Fruit fly (Drosophila melanogaster) whole organism, embryonic: ENCODE measurements around the gene SkpA.

ENCODE experiments used
- CG11398 ChIP-seq: fragments of 200-800 bp; sonication (Bioruptor generic); optimal IDR thresholded peaks from 2 replicates; lab custom pipeline; 2016; ENCODE audit warnings: missing biosample characterization, missing genetic modification characterization
- CG11696 ChIP-seq: fragments of 200-800 bp; sonication (Bioruptor generic); IDR thresholded peaks from 2 replicates; pipeline ENCODE4 v1.3.6; 2022; ENCODE audit warnings: missing biosample characterization, missing genetic modification characterization
- CG12219 ChIP-seq: fragments of 200-800 bp; sonication (Bioruptor generic); optimal IDR thresholded peaks from 3 replicates; lab custom pipeline; 2018; ENCODE audit warnings: missing biosample characterization, mild to moderate bottlenecking, missing genetic modification characterization
- CG1233 ChIP-seq: fragments of 200-800 bp; sonication (Bioruptor generic); optimal IDR thresholded peaks from 4 replicates; lab custom pipeline; 2018; ENCODE audit warnings: missing biosample characterization, mild to moderate bottlenecking, missing genetic modification characterization
- CG12744 ChIP-seq: fragments of 200-800 bp; sonication (Bioruptor generic); optimal IDR thresholded peaks from 2 replicates; lab custom pipeline; 2016; ENCODE audit warnings: missing biosample characterization, missing genetic modification characterization
- CG14710 ChIP-seq: fragments of 200-800 bp; sonication (Bioruptor generic); optimal IDR thresholded peaks from 3 replicates; lab custom pipeline; 2019; ENCODE audit warnings: missing biosample characterization, mild to moderate bottlenecking, missing genetic modification characterization, moderate library complexity
- CG1603 ChIP-seq: fragments of 200-800 bp; sonication (Bioruptor generic); optimal IDR thresholded peaks from 2 replicates; lab custom pipeline; 2019; ENCODE audit warnings: missing biosample characterization, mild to moderate bottlenecking, missing genetic modification characterization, moderate library complexity
- CG16863 ChIP-seq: fragments of 200-800 bp; sonication (Bioruptor generic); optimal IDR thresholded peaks from 3 replicates; lab custom pipeline; 2016; ENCODE audit warnings: missing biosample characterization, missing genetic modification characterization
- CG17612 ChIP-seq: fragments of 200-800 bp; sonication (Bioruptor generic); IDR thresholded peaks from 2 replicates; pipeline ENCODE4 v1.3.6; 2022; ENCODE audit warnings: missing biosample characterization, missing genetic modification characterization
- CG18764 ChIP-seq: fragments of 200-800 bp; sonication (Bioruptor generic); optimal IDR thresholded peaks from 3 replicates; lab custom pipeline; 2016; ENCODE audit warnings: missing biosample characterization, missing genetic modification characterization
- CG32532 ChIP-seq: fragments of 200-800 bp; sonication (Bioruptor generic); IDR thresholded peaks from 2 replicates; pipeline ENCODE4 v1.3.6; 2022; ENCODE audit warnings: missing biosample characterization, missing genetic modification characterization
- CG3995 ChIP-seq: fragments of 200-800 bp; sonication (Bioruptor generic); optimal IDR thresholded peaks from 3 replicates; lab custom pipeline; 2016; ENCODE audit warnings: missing biosample characterization, missing genetic modification characterization
- CG4282 ChIP-seq: fragments of 200-800 bp; sonication (Bioruptor generic); optimal IDR thresholded peaks from 2 replicates; lab custom pipeline; 2016; ENCODE audit warnings: missing biosample characterization, missing genetic modification characterization
- CG5245 ChIP-seq: fragments of 200-800 bp; sonication (Bioruptor generic); optimal IDR thresholded peaks from 3 replicates; lab custom pipeline; 2016; ENCODE audit warnings: missing biosample characterization, missing genetic modification characterization
- CG8388 ChIP-seq: fragments of 200-800 bp; sonication (Bioruptor generic); optimal IDR thresholded peaks from 2 replicates; lab custom pipeline; 2019; ENCODE audit warnings: missing biosample characterization, mild to moderate bottlenecking, missing genetic modification characterization, moderate library complexity
- Camta ChIP-seq: fragments of 200-800 bp; sonication (Bioruptor generic); optimal IDR thresholded peaks from 2 replicates; lab custom pipeline; 2016; ENCODE audit warnings: missing biosample characterization, missing genetic modification characterization
- Chrac-16 ChIP-seq: fragments of 200-800 bp; sonication (Bioruptor generic); optimal IDR thresholded peaks from 3 replicates; lab custom pipeline; 2016; ENCODE audit warnings: missing biosample characterization, missing genetic modification characterization
- CoRest ChIP-seq: fragments of 200-800 bp; sonication (Bioruptor generic); optimal IDR thresholded peaks from 3 replicates; lab custom pipeline; 2018; ENCODE audit warnings: missing biosample characterization, mild to moderate bottlenecking, missing genetic modification characterization, moderate library complexity
- D19A ChIP-seq: fragments of 200-800 bp; optimal IDR thresholded peaks from 3 replicates; lab custom pipeline; 2019; ENCODE audit warnings: missing biosample characterization, mild to moderate bottlenecking, missing genetic modification characterization, moderate library complexity
- Deaf1 ChIP-seq: fragments of 200-800 bp; optimal IDR thresholded peaks from 3 replicates; lab custom pipeline; 2019; ENCODE audit warnings: missing biosample characterization, mild to moderate bottlenecking, missing genetic modification characterization, moderate library complexity
- Doc3 ChIP-seq: fragments of 200-800 bp; sonication (Bioruptor generic); IDR thresholded peaks from 3 replicates; pipeline ENCODE4 v1.3.6; 2022; ENCODE audit warnings: missing biosample characterization, missing genetic modification characterization; ENCODE audit not compliant: partially characterized antibody
- Eip74EF ChIP-seq, 2 experiments: fragments of 200-800 bp in 1 of 2; fragments of >200 bp in 1 of 2; sonication (Bioruptor generic) in 1 of 2; optimal IDR thresholded peaks; 2 replicates each; lab custom pipeline; 2017 to 2019; ENCODE audit warnings: missing biosample characterization in 2 of 2, missing genetic modification characterization in 2 of 2, mild to moderate bottlenecking in 1 of 2, moderate library complexity in 1 of 2
- Ets65A ChIP-seq: fragments of 200-800 bp; sonication (Bioruptor generic); peaks from one replicate; lab custom pipeline; 2016; ENCODE audit warnings: missing biosample characterization, missing genetic modification characterization
- Hr78 ChIP-seq, 2 experiments: fragments of 200-800 bp in 1 of 2; fragments of >200 bp in 1 of 2; sonication (Bioruptor generic) in 1 of 2; optimal IDR thresholded peaks; 2 replicates each; lab custom pipeline; 2017 to 2019; ENCODE audit warnings: missing biosample characterization in 2 of 2, missing genetic modification characterization in 2 of 2, mild to moderate bottlenecking in 1 of 2, moderate library complexity in 1 of 2
- MTF-1 ChIP-seq: fragments of 200-800 bp; sonication (Bioruptor generic); optimal IDR thresholded peaks from 2 replicates; lab custom pipeline; 2018; ENCODE audit warnings: missing biosample characterization, mild to moderate bottlenecking, missing genetic modification characterization, borderline replicate concordance
- Med ChIP-seq: fragments of 200-800 bp; sonication (Bioruptor generic); peaks from one replicate; lab custom pipeline; 2016; ENCODE audit warnings: missing biosample characterization, missing genetic modification characterization, mild to moderate bottlenecking, inconsistent platforms, moderate library complexity
- NFAT ChIP-seq: fragments of 200-800 bp; sonication (Bioruptor generic); IDR thresholded peaks from 2 replicates; pipeline ENCODE4 v1.3.6; 2022; ENCODE audit warnings: missing biosample characterization, missing genetic modification characterization
- Opbp ChIP-seq: fragments of 200-800 bp; sonication (Bioruptor generic); IDR thresholded peaks from 3 replicates; pipeline ENCODE4 v1.3.6; 2022; ENCODE audit warnings: missing biosample characterization, missing genetic modification characterization; ENCODE audit not compliant: partially characterized antibody
- Pdp1 ChIP-seq, 2 experiments: fragments of 200-800 bp; sonication (Bioruptor generic); optimal IDR thresholded peaks; 3 replicates each; lab custom pipeline; 2016; ENCODE audit warnings: missing biosample characterization in 2 of 2, missing genetic modification characterization in 2 of 2, mild to moderate bottlenecking in 1 of 2, moderate library complexity in 1 of 2
- ato ChIP-seq: fragments of 200-800 bp; sonication (Bioruptor generic); IDR thresholded peaks from 2 replicates; pipeline ENCODE4 v1.3.6; 2022; ENCODE audit warnings: missing biosample characterization, missing genetic modification characterization; ENCODE audit not compliant: partially characterized antibody
- bbx ChIP-seq: fragments of 200-800 bp; sonication (Bioruptor generic); IDR thresholded peaks from 2 replicates; pipeline ENCODE4 v1.3.6; 2022; ENCODE audit warnings: missing biosample characterization, missing genetic modification characterization; ENCODE audit not compliant: partially characterized antibody
- bsh ChIP-seq, 2 experiments: fragments of 200-800 bp; sonication (Bioruptor generic); optimal IDR thresholded peaks; 2 replicates each; lab custom pipeline; 2017 to 2018; ENCODE audit warnings: mild to moderate bottlenecking in 2 of 2, missing biosample characterization in 2 of 2, missing genetic modification characterization in 2 of 2, moderate library complexity in 1 of 2
- cg ChIP-seq: fragments of 200-800 bp; sonication (Bioruptor generic); optimal IDR thresholded peaks from 3 replicates; lab custom pipeline; 2019; ENCODE audit warnings: missing biosample characterization, mild to moderate bottlenecking, missing genetic modification characterization, moderate library complexity
- chinmo ChIP-seq: fragments of 200-800 bp; sonication (Bioruptor generic); IDR thresholded peaks from 4 replicates; pipeline ENCODE4 v1.3.6; 2022; ENCODE audit warnings: missing biosample characterization, missing genetic modification characterization; ENCODE audit not compliant: partially characterized antibody
- chn ChIP-seq: fragments of 200-800 bp; sonication (Bioruptor generic); optimal IDR thresholded peaks from 2 replicates; lab custom pipeline; 2016; ENCODE audit warnings: missing biosample characterization, missing genetic modification characterization
- ci ChIP-seq: fragments of 200-800 bp; sonication (Bioruptor generic); IDR thresholded peaks from 3 replicates; pipeline ENCODE4 v1.3.6; 2022; ENCODE audit warnings: missing biosample characterization, missing genetic modification characterization
- crc ChIP-seq: fragments of 200-800 bp; sonication (Bioruptor generic); optimal IDR thresholded peaks from 2 replicates; lab custom pipeline; 2016; ENCODE audit warnings: missing biosample characterization, missing genetic modification characterization
- dmrt99B ChIP-seq: fragments of 200-800 bp; sonication (Bioruptor generic); optimal IDR thresholded peaks from 2 replicates; lab custom pipeline; 2018; ENCODE audit warnings: missing biosample characterization, mild to moderate bottlenecking, missing genetic modification characterization, moderate library complexity
- kni ChIP-seq: fragments of 200-800 bp; sonication (Bioruptor generic); optimal IDR thresholded peaks from 3 replicates; lab custom pipeline; 2017; ENCODE audit warnings: mild to moderate bottlenecking, missing biosample characterization, missing genetic modification reagents, missing genetic modification characterization
- pum ChIP-seq: fragments of 200-800 bp; sonication (Bioruptor generic); optimal IDR thresholded peaks from 2 replicates; lab custom pipeline; 2016; ENCODE audit warnings: missing biosample characterization, missing genetic modification characterization
- rib ChIP-seq: fragments of 200-800 bp; sonication (Bioruptor generic); IDR thresholded peaks from 2 replicates; pipeline ENCODE4 v1.3.6; 2022; ENCODE audit warnings: missing biosample characterization, missing genetic modification characterization
- sens ChIP-seq: fragments of 200-800 bp; sonication (Bioruptor generic); peaks from one replicate; lab custom pipeline; 2016; ENCODE audit warnings: missing biosample characterization, missing genetic modification characterization
- sima ChIP-seq: fragments of 200-800 bp; sonication (Bioruptor generic); optimal IDR thresholded peaks from 2 replicates; lab custom pipeline; 2016; ENCODE audit warnings: missing biosample characterization, missing genetic modification characterization
- sob ChIP-seq: fragments of 200-800 bp; sonication (Bioruptor generic); IDR thresholded peaks from 2 replicates; pipeline ENCODE4 v1.3.6; 2022; ENCODE audit warnings: missing biosample characterization, missing genetic modification characterization
- tna ChIP-seq: fragments of 200-800 bp; sonication (Bioruptor generic); IDR thresholded peaks from 2 replicates; pipeline ENCODE4 v1.3.6; 2022; ENCODE audit warnings: missing biosample characterization, missing genetic modification characterization; ENCODE audit not compliant: partially characterized antibody
- vnd ChIP-seq: fragments of 200-800 bp; sonication (Bioruptor generic); IDR thresholded peaks from 3 replicates; pipeline ENCODE4 v1.3.6; 2022; ENCODE audit warnings: missing biosample characterization, missing genetic modification characterization; ENCODE audit not compliant: partially characterized antibody
- yki ChIP-seq: fragments of >200 bp; optimal IDR thresholded peaks from 3 replicates; lab custom pipeline; 2018
- z ChIP-seq: fragments of 200-800 bp; sonication (Bioruptor generic); IDR thresholded peaks from 3 replicates; pipeline ENCODE4 v1.3.6; 2022; ENCODE audit warnings: missing biosample characterization, missing genetic modification characterization

The SkpA gene

DNA sequence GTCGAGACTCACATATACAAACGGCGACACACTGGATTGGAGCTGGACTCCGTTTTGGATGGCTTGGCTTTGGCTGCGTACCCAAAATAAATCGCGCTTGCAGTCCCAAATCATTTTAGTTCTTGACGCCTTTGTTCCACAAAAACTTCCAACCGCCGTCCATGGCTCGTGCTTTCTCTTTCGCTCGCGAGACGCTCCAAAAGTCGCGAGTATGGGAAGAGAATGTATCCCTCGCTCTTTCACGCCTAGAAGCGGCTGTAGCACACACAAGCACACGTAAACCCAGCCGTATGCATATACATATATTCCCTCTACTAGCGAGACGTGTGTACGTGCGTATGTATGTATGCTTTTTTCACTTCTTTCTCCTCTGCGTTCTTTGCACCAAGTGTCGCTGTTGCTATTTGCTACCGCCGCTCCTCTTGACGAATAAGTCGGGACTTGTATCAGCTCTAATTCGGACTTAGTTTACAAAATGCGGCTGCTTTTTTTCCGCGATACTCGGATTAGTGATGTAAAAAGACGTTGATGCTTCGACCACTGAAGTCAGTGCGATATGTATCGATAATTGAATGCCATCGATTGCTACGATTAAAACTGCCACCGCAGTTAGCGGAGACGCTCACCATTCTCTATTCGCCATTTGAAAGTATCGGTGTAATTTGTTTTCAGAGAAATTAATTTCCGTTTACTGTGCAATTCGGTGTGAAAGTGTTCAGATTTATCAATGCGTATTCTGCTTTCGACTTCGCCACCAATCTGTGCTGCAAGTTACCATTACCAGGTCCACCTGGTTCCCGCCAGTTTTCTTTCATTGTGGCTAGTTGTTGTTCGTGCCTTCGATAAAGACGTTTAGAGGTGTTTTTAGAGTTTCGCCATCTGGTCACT is at the start of gene SkpA, which contains the start of gene Hmt4-20 (continued):
- TF ChIP-seq ato (GFP tag; lab: Robert Waterston, UW) (peak; percentile 88), chinmo (GFP tag; lab: Robert Waterston, UW) (peak; percentile 89; the same call in 3 of the 4 replicates), kni (no peak), chn (GFP tag; lab: Kevin White, UChicago) (no peak), rib (GFP tag; lab: Robert Waterston, UW) (no peak), Ets65A (GFP tag; lab: Kevin White, UChicago) (peak; percentile 94), CG5245 (GFP tag; lab: Kevin White, UChicago) (no peak), sens (peak; percentile 79), bbx (GFP tag; lab: Robert Waterston, UW) (peak; percentile 91), bsh (GFP tag; optimal IDR thresholded peaks at IDR 0.05; lab: Kevin White, UChicago) (no peak), tna (GFP tag; lab: Robert Waterston, UW) (peak; percentile 85), CG8388 (GFP tag; lab: Kevin White, UChicago) (no peak), CG14710 (peak; percentile 83), CG18764 (GFP tag; lab: Kevin White, UChicago) (no peak), sob (GFP tag; lab: Robert Waterston, UW) (no peak), CG11696 (GFP tag; lab: Robert Waterston, UW) (no peak), Hr78 (GFP tag; optimal IDR thresholded peaks at IDR 0.05; lab: Kevin White, UChicago) (no peak), dmrt99B (tag; lab: Kevin White, UChicago) (no peak), Chrac-16 (no peak), CG16863 (no peak), NFAT (GFP tag; lab: Robert Waterston, UW) (peak; percentile 16; the same call in 1 of the 2 replicates), sima (GFP tag; lab: Kevin White, UChicago) (no peak), yki (lab: Kevin White, UChicago) (peak; percentile 3), vnd (GFP tag; lab: Robert Waterston, UW) (peak; percentile 94), Doc3 (GFP tag; lab: Robert Waterston, UW) (peak; percentile 80), cg (GFP tag; lab: Kevin White, UChicago) (peak; percentile 88), Camta (no peak), Deaf1 (no peak), CG1233 (no peak), CG1603 (tag; lab: Kevin White, UChicago) (peak; percentile 71), MTF-1 (no peak), D19A (tag; lab: Kevin White, UChicago) (no peak), CG12219 (GFP tag; lab: Kevin White, UChicago) (no peak), Eip74EF (GFP tag; optimal IDR thresholded peaks at IDR 0.05; lab: Kevin White, UChicago) (no peak), CG17612 (GFP tag; lab: Robert Waterston, UW) (no peak), CG11398 (GFP tag; lab: Kevin White, UChicago) (no peak), Pdp1 (GFP tag; optimal IDR thresholded peaks at IDR 0.05; lab: Kevin White, UChicago) (peak in 1 of 2 experiments; percentile 36), crc (GFP tag; lab: Kevin White, UChicago) (no peak), Opbp (GFP tag; lab: Robert Waterston, UW) (peak; percentile 93), Med (GFP tag; lab: Kevin White, UChicago) (peak; percentile 48), CoRest (tag; lab: Kevin White, UChicago) (peak; percentile 25), CG3995 (GFP tag; lab: Kevin White, UChicago) (peak; percentile 9), CG32532 (GFP tag; lab: Robert Waterston, UW) (no peak), z (GFP tag; lab: Robert Waterston, UW) (no peak), pum (GFP tag; lab: Kevin White, UChicago) (no peak), CG12744 (GFP tag; lab: Kevin White, UChicago) (no peak), CG4282 (no peak), ci (GFP tag; lab: Robert Waterston, UW) (0 out of 3 replicates have a peak, but pooled peaks have one; percentile 27)
